Worm (Caenorhabditis elegans): ENCODE measurements around the gene sre-21.

sre-21 gene

ce11 chrV:17802519-17802918 is 29.5 kb upstream of the sre-21 start, which contains the start of the genes Y94A7B.11 and srh-292:
Gene Y94A7B.11, minus strand, starts transcription at chrV:17802619.
Gene srh-292, plus strand, starts transcription at chrV:17802769.
- no peak for TF ChIP-seq B0336.3 (GFP tag; IDR thresholded peaks at IDR 0.05)
- no peak for TF ChIP-seq lin-26 (GFP tag; IDR thresholded peaks at IDR 0.05)
- TF ChIP-seq attf-6 (GFP tag; IDR thresholded peaks at IDR 0.05), result no peak
- no peak for TF ChIP-seq nhr-90 (tag; optimal IDR thresholded peaks at IDR 0.05)
- no peak for TF ChIP-seq dpff-1 (tag; optimal IDR thresholded peaks at IDR 0.05)
- TF ChIP-seq nhr-179 (tag; optimal IDR thresholded peaks at IDR 0.05), result no peak
- TF ChIP-seq C06A6.2 (GFP tag; conservative IDR thresholded peaks at IDR 0.05), result no peak
- no peak for TF ChIP-seq snpc-3.4 (tag; optimal IDR thresholded peaks at IDR 0.05)

DNA sequence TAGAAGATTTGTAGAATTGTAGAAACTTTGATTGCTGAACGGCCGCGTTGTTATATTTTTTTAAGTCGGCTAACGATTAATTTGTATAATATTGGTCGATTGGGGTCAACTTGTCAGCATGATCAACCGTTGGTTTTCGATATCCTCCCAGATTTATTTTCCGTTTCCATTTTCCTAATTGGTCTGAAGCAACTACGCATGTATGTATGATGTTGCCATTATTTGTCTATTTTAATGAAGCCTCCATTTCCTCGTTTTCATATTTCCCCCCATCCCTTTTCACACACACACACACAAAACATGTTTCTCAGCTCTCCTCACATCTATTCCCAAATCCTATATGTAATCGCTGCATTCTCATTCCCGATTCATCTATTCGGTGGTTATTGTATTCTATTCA is 27.5 kb upstream of the sre-21 start, which contains the start of gene srh-287:
Gene srh-287 (plus strand): TSS at position 301 of the 400 bp plus-strand sequence.
- TF ChIP-seq madf-10 (tag; optimal IDR thresholded peaks at IDR 0.05) (no peak), F52B5.7 (tag; optimal IDR thresholded peaks at IDR 0.05) (no peak), ekl-4 (GFP tag; IDR thresholded peaks at IDR 0.05) (no peak), B0336.3 (GFP tag; IDR thresholded peaks at IDR 0.05) (no peak), mcd-1 (GFP tag; IDR thresholded peaks at IDR 0.05) (no peak), chd-7 (tag; optimal IDR thresholded peaks at IDR 0.05) (no peak), hlh-12 (tag; optimal IDR thresholded peaks at IDR 0.05) (no peak), ccch-3 (GFP tag; optimal IDR thresholded peaks at IDR 0.05) (no peak), him-1 (tag; optimal IDR thresholded peaks at IDR 0.05) (no peak), ceh-91 (GFP tag; IDR thresholded peaks at IDR 0.05) (no peak), athp-1 (tag; optimal IDR thresholded peaks at IDR 0.05) (no peak), lin-35 (GFP tag; optimal IDR thresholded peaks at IDR 0.05) (no peak), ztf-3 (GFP tag; optimal IDR thresholded peaks at IDR 0.05) (no peak), Y53G8AR.9 (GFP tag; conservative IDR thresholded peaks at IDR 0.05) (no peak), ceh-40 (GFP tag; IDR thresholded peaks at IDR 0.05) (no peak), snpc-4 (GFP tag; optimal IDR thresholded peaks at IDR 0.05) (no peak), snpc-4 (tag; optimal IDR thresholded peaks at IDR 0.05) (no peak), lin-54 (GFP tag; optimal IDR thresholded peaks at IDR 0.05) (no peak), let-526 (GFP tag; IDR thresholded peaks at IDR 0.05) (no peak), dpl-1 (GFP tag; optimal IDR thresholded peaks at IDR 0.05) (no peak), tlf-1 (GFP tag; optimal IDR thresholded peaks at IDR 0.05) (no peak)

ce11 chrV:17798789-17799188 is 25.8 kb upstream of the sre-21 start, which contains the start of gene srx-18:
Gene srx-18, minus strand, starts transcription at chrV:17798889.
- TF ChIP-seq madf-6 (GFP tag; IDR thresholded peaks at IDR 0.05), result no peak
- no peak for TF ChIP-seq F55B11.4 (tag; optimal IDR thresholded peaks at IDR 0.05; ENCODE audit: borderline replicate concordance, insufficient read depth)
- no peak for TF ChIP-seq ccch-3 (GFP tag; optimal IDR thresholded peaks at IDR 0.05)
- no peak for TF ChIP-seq mxl-1 (tag; optimal IDR thresholded peaks at IDR 0.05)
- TF ChIP-seq ceh-91 (GFP tag; IDR thresholded peaks at IDR 0.05), result no peak
- no peak for TF ChIP-seq C06A6.2 (GFP tag; conservative IDR thresholded peaks at IDR 0.05)
- TF ChIP-seq nhr-120 (GFP tag; IDR thresholded peaks at IDR 0.05), result no peak

DNA sequence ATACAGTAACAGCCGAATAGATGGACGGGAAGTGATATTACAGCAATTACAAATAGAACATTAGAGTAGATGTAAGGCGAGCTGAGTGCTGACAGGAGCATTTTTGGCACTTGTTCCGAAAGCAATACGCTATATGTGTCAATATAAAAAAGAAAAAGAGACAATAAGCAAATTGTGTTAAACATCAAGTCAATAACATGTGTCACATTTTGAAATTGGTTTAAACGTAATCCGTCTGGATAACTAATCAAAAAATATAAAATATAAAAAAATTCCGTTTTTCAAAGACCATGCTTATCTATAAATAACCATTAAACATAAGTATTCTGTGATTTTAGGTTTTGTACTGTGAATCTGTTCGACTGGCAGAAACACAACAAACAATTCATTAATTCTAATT is 22.6 kb upstream of the sre-21 start, which contains the start of gene srh-288:
Gene srh-288 (minus strand): TSS at position 101 of the 400 bp plus-strand sequence.
- TF ChIP-seq cebp-2 (GFP tag; IDR thresholded peaks at IDR 0.05), result no peak
- TF ChIP-seq ceh-79 (tag; optimal IDR thresholded peaks at IDR 0.05), result no peak
- TF ChIP-seq snpc-1.3 (tag; optimal IDR thresholded peaks at IDR 0.05; ENCODE audit: insufficient read depth), result no peak
- no peak for TF ChIP-seq mxl-1 (tag; optimal IDR thresholded peaks at IDR 0.05)
- TF ChIP-seq hsf-1 (GFP tag; IDR thresholded peaks at IDR 0.05), result no peak
- TF ChIP-seq die-1 (tag; optimal IDR thresholded peaks at IDR 0.05), result no peak
- no peak for TF ChIP-seq sptf-2 (GFP tag; optimal IDR thresholded peaks at IDR 0.05)
- no peak for TF ChIP-seq F10E7.11 (tag; optimal IDR thresholded peaks at IDR 0.05)
- TF ChIP-seq F39B2.1 (GFP tag; IDR thresholded peaks at IDR 0.05), result no peak
- no peak for TF ChIP-seq Y79H2A.3 (GFP tag; conservative IDR thresholded peaks at IDR 0.05)
- TF ChIP-seq F49E8.2 (tag; optimal IDR thresholded peaks at IDR 0.05; ENCODE audit: insufficient read depth), result no peak
- no peak for TF ChIP-seq aptf-2 (GFP tag; conservative IDR thresholded peaks at IDR 0.05)
- no peak for TF ChIP-seq zim-3 (tag; optimal IDR thresholded peaks at IDR 0.05)
- no peak for TF ChIP-seq athp-1 (tag; optimal IDR thresholded peaks at IDR 0.05)
- no peak for TF ChIP-seq sea-2 (GFP tag; IDR thresholded peaks at IDR 0.05)
- no peak for TF ChIP-seq F37B4.10 (GFP tag; IDR thresholded peaks at IDR 0.05)

All from whole organism, young adult.